Fruit fly (Drosophila melanogaster) whole organism, embryonic: ENCODE results near the gene CG4733.

Source experiments
- ATbp ChIP-seq: fragments of 200-800 bp; sonication (Bioruptor generic); optimal IDR thresholded peaks from 2 replicates; lab custom pipeline; 2017; ENCODE audit warnings: missing biosample characterization, mild to moderate bottlenecking, missing genetic modification characterization, missing genetic modification reagents
- CG12155 ChIP-seq: fragments of 200-800 bp; sonication (Bioruptor generic); optimal IDR thresholded peaks from 3 replicates; lab custom pipeline; 2016; ENCODE audit warnings: missing biosample characterization, missing genetic modification characterization
- CG1233 ChIP-seq: fragments of 200-800 bp; sonication (Bioruptor generic); optimal IDR thresholded peaks from 4 replicates; lab custom pipeline; 2018; ENCODE audit warnings: missing biosample characterization, mild to moderate bottlenecking, missing genetic modification characterization
- CG12942 ChIP-seq: fragments of 200-800 bp; sonication (Bioruptor generic); optimal IDR thresholded peaks from 3 replicates; lab custom pipeline; 2016; ENCODE audit warnings: missing biosample characterization, missing genetic modification characterization
- CG13775 ChIP-seq: fragments of 200-800 bp; sonication (Bioruptor generic); optimal IDR thresholded peaks from 3 replicates; lab custom pipeline; 2017; ENCODE audit warnings: missing biosample characterization, mild to moderate bottlenecking, missing genetic modification characterization
- CG14710 ChIP-seq: fragments of 200-800 bp; sonication (Bioruptor generic); optimal IDR thresholded peaks from 3 replicates; lab custom pipeline; 2019; ENCODE audit warnings: missing biosample characterization, mild to moderate bottlenecking, missing genetic modification characterization, moderate library complexity
- CG14965 ChIP-seq: fragments of 200-800 bp; sonication (Bioruptor generic); optimal IDR thresholded peaks from 2 replicates; lab custom pipeline; 2016; ENCODE audit warnings: missing biosample characterization, missing genetic modification characterization, borderline replicate concordance
- CG15073 ChIP-seq: fragments of 200-800 bp; sonication (Bioruptor generic); optimal IDR thresholded peaks from 2 replicates; lab custom pipeline; 2016; ENCODE audit warnings: missing biosample characterization, missing genetic modification characterization
- CG15601 ChIP-seq: fragments of 200-800 bp; sonication (Bioruptor generic); optimal IDR thresholded peaks from 3 replicates; lab custom pipeline; 2019; ENCODE audit warnings: missing biosample characterization, mild to moderate bottlenecking, missing genetic modification characterization, moderate library complexity
- CG16779 ChIP-seq: fragments of 200-800 bp; sonication (Bioruptor generic); IDR thresholded peaks from 2 replicates; pipeline ENCODE4 v1.3.6; 2022; ENCODE audit warnings: missing biosample characterization, missing genetic modification characterization
- CG17328 ChIP-seq: fragments of 200-800 bp; sonication (Bioruptor generic); IDR thresholded peaks from 2 replicates; pipeline ENCODE4 v1.3.6; 2022; ENCODE audit warnings: missing biosample characterization, missing genetic modification characterization
- CG17361 ChIP-seq: fragments of 200-800 bp; sonication (Bioruptor generic); IDR thresholded peaks from 3 replicates; pipeline ENCODE4 v1.3.6; 2022; ENCODE audit warnings: missing biosample characterization, missing genetic modification characterization
- CG1832 ChIP-seq: fragments of 200-800 bp; sonication (Bioruptor generic); optimal IDR thresholded peaks from 2 replicates; lab custom pipeline; 2017; ENCODE audit warnings: missing biosample characterization, mild to moderate bottlenecking, missing genetic modification characterization, inconsistent platforms
- CG2116 ChIP-seq: fragments of 200-800 bp; sonication (Bioruptor generic); optimal IDR thresholded peaks from 3 replicates; lab custom pipeline; 2018; ENCODE audit warnings: missing biosample characterization, mild to moderate bottlenecking, missing genetic modification characterization
- CG30403 ChIP-seq: fragments of 200-800 bp; sonication (Bioruptor generic); optimal IDR thresholded peaks from 3 replicates; lab custom pipeline; 2016; ENCODE audit warnings: missing biosample characterization, missing genetic modification characterization
- CG3065 ChIP-seq: fragments of 200-800 bp; sonication (Bioruptor generic); optimal IDR thresholded peaks from 2 replicates; lab custom pipeline; 2016; ENCODE audit warnings: missing biosample characterization, missing genetic modification characterization
- CG31388 ChIP-seq: fragments of 200-800 bp; sonication (Bioruptor generic); optimal IDR thresholded peaks from 2 replicates; lab custom pipeline; 2016; ENCODE audit warnings: missing biosample characterization, missing genetic modification characterization
- CG31441 ChIP-seq: fragments of 200-800 bp; sonication (Bioruptor generic); IDR thresholded peaks from 2 replicates; pipeline ENCODE4 v1.3.6; 2022; ENCODE audit warnings: missing biosample characterization, missing genetic modification characterization
- CG3281 ChIP-seq: fragments of 200-800 bp; sonication (Bioruptor generic); optimal IDR thresholded peaks from 3 replicates; lab custom pipeline; 2017; ENCODE audit warnings: missing biosample characterization, mild to moderate bottlenecking, missing genetic modification characterization
- CG33557 ChIP-seq: fragments of 200-800 bp; sonication (Bioruptor generic); optimal IDR thresholded peaks from 2 replicates; lab custom pipeline; 2019; ENCODE audit warnings: missing biosample characterization, mild to moderate bottlenecking, missing genetic modification characterization, moderate library complexity
- CG6254 ChIP-seq: fragments of 200-800 bp; sonication (Bioruptor generic); optimal IDR thresholded peaks from 3 replicates; lab custom pipeline; 2017; ENCODE audit warnings: mild to moderate bottlenecking, missing biosample characterization, missing genetic modification reagents, missing genetic modification characterization
- CG6791 ChIP-seq: fragments of 200-800 bp; sonication (Bioruptor generic); IDR thresholded peaks from 3 replicates; pipeline ENCODE4 v1.3.6; 2022; ENCODE audit warnings: missing biosample characterization, missing genetic modification characterization; ENCODE audit not compliant: partially characterized antibody
- CG6854 ChIP-seq: fragments of 200-800 bp; sonication (Bioruptor generic); optimal IDR thresholded peaks from 3 replicates; lab custom pipeline; 2017; ENCODE audit warnings: missing biosample characterization, mild to moderate bottlenecking, missing genetic modification characterization
- CG9876 ChIP-seq: fragments of 200-800 bp; sonication (Bioruptor generic); optimal IDR thresholded peaks from 2 replicates; lab custom pipeline; 2016; ENCODE audit warnings: missing biosample characterization, missing genetic modification characterization
- Dip3 ChIP-seq: fragments of 200-800 bp; sonication (Bioruptor generic); optimal IDR thresholded peaks from 3 replicates; lab custom pipeline; 2016; ENCODE audit warnings: missing biosample characterization, missing genetic modification characterization
- Dp ChIP-seq: fragments of 200-800 bp; sonication (Bioruptor generic); optimal IDR thresholded peaks from 2 replicates; lab custom pipeline; 2018; ENCODE audit warnings: missing biosample characterization, mild to moderate bottlenecking, missing genetic modification characterization, moderate library complexity
- HLH4C ChIP-seq: fragments of 200-800 bp; sonication (Bioruptor generic); IDR thresholded peaks from 3 replicates; pipeline ENCODE4 v1.3.6; 2022; ENCODE audit warnings: missing biosample characterization, missing genetic modification characterization; ENCODE audit not compliant: partially characterized antibody
- HLHmδ ChIP-seq: fragments of 200-800 bp; sonication (Bioruptor generic); optimal IDR thresholded peaks from 2 replicates; lab custom pipeline; 2018; ENCODE audit warnings: missing biosample characterization, mild to moderate bottlenecking, missing genetic modification characterization, moderate library complexity
- Hr51 ChIP-seq, 2 experiments: fragments of 200-800 bp; sonication (Bioruptor generic); optimal IDR thresholded peaks; 2 replicates in 1 of 2; 3 replicates in 1 of 2; lab custom pipeline; 2016 to 2018; ENCODE audit warnings: missing biosample characterization in 2 of 2, missing genetic modification characterization in 2 of 2, mild to moderate bottlenecking in 1 of 2, moderate library complexity in 1 of 2
- Jarid2 ChIP-seq: fragments of 200-800 bp; sonication (Bioruptor generic); optimal IDR thresholded peaks from 3 replicates; lab custom pipeline; 2017; ENCODE audit warnings: mild to moderate bottlenecking, missing biosample characterization, missing genetic modification reagents, missing genetic modification characterization
- Kr ChIP-seq: fragments of 200-800 bp; sonication (Bioruptor generic); optimal IDR thresholded peaks from 2 replicates; lab custom pipeline; 2017; ENCODE audit warnings: missing biosample characterization, mild to moderate bottlenecking, missing genetic modification characterization
- Lim3 ChIP-seq: fragments of 200-800 bp; sonication (Bioruptor generic); IDR thresholded peaks from 2 replicates; pipeline ENCODE4 v1.3.6; 2022; ENCODE audit warnings: missing biosample characterization, missing genetic modification characterization
- Max ChIP-seq: fragments of 200-800 bp; sonication (Bioruptor generic); optimal IDR thresholded peaks from 2 replicates; lab custom pipeline; 2016; ENCODE audit warnings: missing biosample characterization, mild to moderate bottlenecking, missing genetic modification characterization
- NC2α ChIP-seq: fragments of 200-800 bp; sonication (Bioruptor generic); optimal IDR thresholded peaks from 2 replicates; lab custom pipeline; 2016; ENCODE audit warnings: missing biosample characterization, missing genetic modification characterization
- Pdp1 ChIP-seq, 2 experiments: fragments of 200-800 bp; sonication (Bioruptor generic); optimal IDR thresholded peaks; 3 replicates each; lab custom pipeline; 2016; ENCODE audit warnings: missing biosample characterization in 2 of 2, missing genetic modification characterization in 2 of 2, mild to moderate bottlenecking in 1 of 2, moderate library complexity in 1 of 2
- bcd ChIP-seq: fragments of 200-800 bp; sonication (Bioruptor generic); optimal IDR thresholded peaks from 2 replicates; lab custom pipeline; 2017; ENCODE audit warnings: missing biosample characterization, mild to moderate bottlenecking, missing genetic modification characterization
- corto ChIP-seq: fragments of 200-800 bp; sonication (Bioruptor generic); optimal IDR thresholded peaks from 2 replicates; lab custom pipeline; 2016; ENCODE audit warnings: missing biosample characterization, mild to moderate bottlenecking, missing genetic modification characterization, moderate library complexity
- dysf ChIP-seq: fragments of 200-800 bp; sonication (Bioruptor generic); IDR thresholded peaks from 3 replicates; pipeline ENCODE4 v1.3.6; 2022; ENCODE audit warnings: missing biosample characterization, missing genetic modification characterization
- eve ChIP-seq, 2 experiments: fragments of >200 bp; optimal IDR thresholded peaks; 2 replicates each; lab custom pipeline; 2017; ENCODE audit warnings: missing biosample characterization in 2 of 2, missing genetic modification characterization in 2 of 2
- eyg ChIP-seq: fragments of 200-800 bp; sonication (Bioruptor generic); optimal IDR thresholded peaks from 3 replicates; lab custom pipeline; 2016; ENCODE audit warnings: missing biosample characterization, missing genetic modification characterization
- ham ChIP-seq: fragments of 200-800 bp; sonication (Bioruptor generic); IDR thresholded peaks from 2 replicates; pipeline ENCODE4 v1.3.6; 2022; ENCODE audit warnings: missing biosample characterization, missing genetic modification characterization
- insv ChIP-seq, 2 experiments: fragments of 200-800 bp; sonication (Bioruptor generic); optimal IDR thresholded peaks; 3 replicates each; lab custom pipeline; 2016 to 2018; ENCODE audit warnings: missing biosample characterization in 2 of 2, missing genetic modification characterization in 2 of 2
- klu ChIP-seq: fragments of 200-800 bp; sonication (Bioruptor generic); IDR thresholded peaks from 2 replicates; pipeline ENCODE4 v1.3.6; 2022; ENCODE audit warnings: missing biosample characterization, missing genetic modification characterization
- nau ChIP-seq: fragments of 200-800 bp; sonication (Bioruptor generic); optimal IDR thresholded peaks from 3 replicates; lab custom pipeline; 2017; ENCODE audit warnings: missing biosample characterization, mild to moderate bottlenecking, missing genetic modification characterization, missing genetic modification reagents
- nerfin-1 ChIP-seq: fragments of 200-800 bp; sonication (Bioruptor generic); optimal IDR thresholded peaks from 3 replicates; lab custom pipeline; 2019; ENCODE audit warnings: missing biosample characterization, mild to moderate bottlenecking, missing genetic modification characterization, moderate library complexity
- sna ChIP-seq: fragments of 200-800 bp; sonication (Bioruptor generic); IDR thresholded peaks from 2 replicates; pipeline ENCODE4 v1.3.6; 2022; ENCODE audit warnings: missing biosample characterization, missing genetic modification characterization; ENCODE audit not compliant: partially characterized antibody
- tin ChIP-seq: fragments of 200-800 bp; sonication (Bioruptor generic); optimal IDR thresholded peaks from 3 replicates; lab custom pipeline; 2016; ENCODE audit warnings: missing biosample characterization, missing genetic modification characterization
- tio ChIP-seq: fragments of 200-800 bp; sonication (Bioruptor generic); optimal IDR thresholded peaks from 2 replicates; lab custom pipeline; 2017; ENCODE audit warnings: missing biosample characterization, missing genetic modification characterization, inconsistent platforms

Gene CG4733

DNA sequence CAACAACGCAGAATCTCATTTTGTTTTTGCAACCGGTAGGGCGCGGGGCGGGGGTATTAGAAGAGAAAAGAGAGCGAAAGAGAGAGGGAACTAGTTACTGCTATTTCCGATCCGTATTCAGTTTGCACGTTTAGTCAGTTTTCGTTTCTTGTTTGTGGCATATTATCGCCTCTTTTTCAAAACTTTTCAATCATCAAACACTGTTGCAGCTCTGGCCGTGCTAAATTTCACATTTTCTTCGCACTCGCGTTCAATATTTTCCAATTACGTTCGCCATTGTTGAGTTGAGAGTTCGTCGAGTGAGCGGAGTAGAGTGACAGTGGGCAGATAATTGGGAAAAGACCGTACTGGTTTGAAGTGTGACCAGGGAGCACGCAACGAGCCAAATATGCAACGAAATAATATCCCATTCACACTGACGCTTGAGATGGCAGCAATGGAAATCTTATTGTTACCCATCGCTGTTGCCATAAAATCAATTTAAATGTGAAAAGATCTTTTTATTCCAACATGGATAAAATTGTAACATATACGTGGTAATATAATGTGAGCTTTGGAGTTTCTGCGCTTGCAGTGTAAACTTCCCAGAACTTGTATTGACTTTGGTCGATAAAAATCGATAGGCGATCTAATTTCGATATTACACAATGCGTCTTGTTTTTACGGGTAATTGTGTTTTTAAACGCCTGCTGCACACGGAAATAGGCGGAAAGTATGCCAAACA is 29.3 kb upstream of the CG4733 start, which contains the start of the genes Ire1 and Mrm2 (continued):
- TF ChIP-seq Jarid2 (GFP tag; lab: Kevin White, UChicago), result peak; percentile 69
- peak; percentile 85 for TF ChIP-seq CG9876
- peak; percentile 78 for TF ChIP-seq tin (GFP tag; lab: Kevin White, UChicago)
- TF ChIP-seq CG14710 (tag; lab: Kevin White, UChicago), result peak; percentile 94
- TF ChIP-seq CG12942, result peak; percentile 76
- peak; percentile 64 for TF ChIP-seq NC2α
- TF ChIP-seq Dp (GFP tag; lab: Kevin White, UChicago), result peak; percentile 39
- peak; percentile 88 for TF ChIP-seq Dip3
- TF ChIP-seq CG2116 (GFP tag; lab: Kevin White, UChicago), result peak; percentile 91
- peak; percentile 39 for TF ChIP-seq CG6254 (GFP tag; lab: Kevin White, UChicago)
- no peak for TF ChIP-seq CG6854 (GFP tag; lab: Kevin White, UChicago)
- TF ChIP-seq eyg, result peak; percentile 81
- TF ChIP-seq ATbp (GFP tag; lab: Kevin White, UChicago), result peak; percentile 12
- TF ChIP-seq Max (GFP tag; lab: Kevin White, UChicago), result peak; percentile 63
- TF ChIP-seq CG17361 (GFP tag; lab: Robert Waterston, UW), result peak; percentile 88
- TF ChIP-seq CG30403, result peak; percentile 89
- TF ChIP-seq nau (GFP tag; lab: Kevin White, UChicago), result no peak
- no peak for TF ChIP-seq CG15073 (GFP tag; lab: Kevin White, UChicago)
- peak; percentile 92 to 93 for TF ChIP-seq Pdp1 (GFP tag; optimal IDR thresholded peaks at IDR 0.05; lab: Kevin White, UChicago)
- peak; percentile 66 for TF ChIP-seq CG33557 (GFP tag; lab: Kevin White, UChicago)
- TF ChIP-seq ham (GFP tag; lab: Robert Waterston, UW), result no peak
- peak; percentile 49 for TF ChIP-seq tio (GFP tag; lab: Kevin White, UChicago)
- TF ChIP-seq nerfin-1 (tag; lab: Kevin White, UChicago), result peak; percentile 59
- TF ChIP-seq CG16779, result peak; percentile 77; the same call in 1 of the 2 replicates
- peak; percentile 75 for TF ChIP-seq CG17328 (GFP tag; lab: Robert Waterston, UW)
- TF ChIP-seq CG31441 (GFP tag; lab: Robert Waterston, UW), result peak; percentile 69
- TF ChIP-seq Lim3, result no peak
- peak; percentile 1 for TF ChIP-seq Kr
- TF ChIP-seq Hr51 (GFP tag; optimal IDR thresholded peaks at IDR 0.05; lab: Kevin White, UChicago), result peak; percentile 72 to 78
- TF ChIP-seq insv (GFP tag; optimal IDR thresholded peaks at IDR 0.05; lab: Kevin White, UChicago), result peak in 1 of 2 experiments; percentile 68
- TF ChIP-seq dysf (GFP tag; lab: Robert Waterston, UW), result peak; percentile 84
- TF ChIP-seq CG1233 (GFP tag; lab: Kevin White, UChicago), result peak; percentile 35
- peak; percentile 84 for TF ChIP-seq CG13775 (GFP tag; lab: Kevin White, UChicago)
- TF ChIP-seq HLH4C (GFP tag; lab: Robert Waterston, UW), result peak; percentile 74
- peak; percentile 80 for TF ChIP-seq bcd
- TF ChIP-seq CG3065 (GFP tag; lab: Kevin White, UChicago), result peak; percentile 46
- no peak for TF ChIP-seq CG1832 (GFP tag; lab: Kevin White, UChicago)
- peak; percentile 82 for TF ChIP-seq CG15601 (tag; lab: Kevin White, UChicago)
- no peak for TF ChIP-seq eve (GFP tag; optimal IDR thresholded peaks at IDR 0.05; lab: Kevin White, UChicago)
- no peak for TF ChIP-seq CG14965 (GFP tag; lab: Kevin White, UChicago)
- TF ChIP-seq CG6791 (GFP tag; lab: Robert Waterston, UW), result peak; percentile 74; the same call in 2 of the 3 replicates
- peak; percentile 83 for TF ChIP-seq CG12155
- TF ChIP-seq CG3281, result peak; percentile 38
- TF ChIP-seq HLHmδ (GFP tag; lab: Kevin White, UChicago), result peak; percentile 54
- TF ChIP-seq corto (GFP tag; lab: Kevin White, UChicago), result no peak
- peak; percentile 63 for TF ChIP-seq CG31388
- 0 out of 2 replicates have a peak, but pooled peaks have one; percentile 65 for TF ChIP-seq sna (GFP tag; lab: Robert Waterston, UW)
- TF ChIP-seq klu, result peak; percentile 74
